Fruit fly (Drosophila melanogaster): Measurements from ENCODE around the gene Glg1.

DNA sequence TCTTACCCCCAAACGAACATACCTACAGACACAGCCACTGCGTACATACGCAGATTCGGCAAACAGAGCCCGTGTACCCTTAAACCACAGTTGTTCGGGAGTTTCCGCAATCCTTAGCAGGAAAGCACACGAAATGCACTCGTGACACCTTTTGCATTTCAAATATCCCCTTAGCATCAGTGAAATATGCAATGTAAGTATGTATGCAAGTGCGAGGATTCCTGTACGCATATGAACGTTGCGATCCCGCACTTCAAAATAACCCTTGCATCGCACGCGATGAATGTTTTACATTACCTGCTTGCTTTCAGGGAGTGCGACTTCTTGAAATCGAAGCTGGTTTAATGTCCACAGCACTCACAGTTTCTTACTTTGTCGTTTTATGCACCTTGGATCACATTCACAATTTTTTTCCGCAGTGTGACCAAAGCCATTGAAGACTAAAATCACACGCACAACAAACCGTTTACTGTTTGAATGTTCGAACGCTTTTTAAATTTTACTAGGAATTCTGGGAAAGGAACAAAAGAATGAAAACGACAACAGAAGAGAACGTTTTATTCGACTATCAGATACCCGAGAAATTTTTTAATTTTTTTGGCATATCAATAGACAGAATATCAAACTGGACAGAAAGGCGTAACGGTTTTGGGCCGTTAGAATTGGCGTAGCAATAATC is 26.1 kb upstream of the Glg1 start, which contains the start of gene Mkrn1:
- no peak for TF ChIP-seq Pif1A (GFP tag; optimal IDR thresholded peaks at IDR 0.05)
- no peak for TF ChIP-seq fd96Ca (GFP tag; IDR thresholded peaks at IDR 0.05)
- TF ChIP-seq CG15710 (tag; optimal IDR thresholded peaks at IDR 0.05), result no peak
- no peak for TF ChIP-seq Pif1B (GFP tag; optimal IDR thresholded peaks at IDR 0.05)
- no peak for TF ChIP-seq CG14655 (GFP tag; optimal IDR thresholded peaks at IDR 0.05)
- TF ChIP-seq CG13204 (GFP tag; optimal IDR thresholded peaks at IDR 0.05), result no peak
- no peak for TF ChIP-seq CG9948 (tag; optimal IDR thresholded peaks at IDR 0.05)
- no peak for TF ChIP-seq rn (GFP tag; IDR thresholded peaks at IDR 0.05)
- no peak for TF ChIP-seq CG34367 (tag; optimal IDR thresholded peaks at IDR 0.05)

All from whole organism, pupa.